Fruit fly (Drosophila melanogaster) S2 (cell line): ENCODE results near the gene CG34461.

Experiments
- CG8478 ChIP-seq: fragments of >200 bp; optimal IDR thresholded peaks from 2 replicates; lab custom pipeline; 2018
- CTCF ChIP-seq, 2 experiments: fragments of >200 bp; optimal IDR thresholded peaks; 2 replicates each; lab custom pipeline; 2018

- TF ChIP-seq CG8478 (lab: Kevin White, UChicago) (no peak), CTCF (optimal IDR thresholded peaks at IDR 0.05; lab: Kevin White, UChicago) (no peak)
Measured at dm6 chr3L:8329005-8329404, 3.3 kb downstream of the CG34461 start.
